Fruit fly (Drosophila melanogaster): ENCODE data around the gene osa.
A peak's percentile ranks its signal among the peaks of the same experiment; 100 is the strongest.

Gene osa

dm6 chr3R:17759773-17760476 is 41.8 kb upstream of the osa start (continued):
- TF ChIP-seq ase (GFP tag; IDR thresholded peaks at IDR 0.05), result no peak
- peak; percentile 32 for TF ChIP-seq mirr (GFP tag; optimal IDR thresholded peaks at IDR 0.05)
- TF ChIP-seq CG16815 (GFP tag; optimal IDR thresholded peaks at IDR 0.05), result no peak
- TF ChIP-seq sug (tag; optimal IDR thresholded peaks at IDR 0.05), result peak; percentile 83
- TF ChIP-seq CG4707 (GFP tag; optimal IDR thresholded peaks at IDR 0.05), result no peak
- no peak for TF ChIP-seq Blimp-1 (GFP tag; optimal IDR thresholded peaks at IDR 0.05)
- no peak for TF ChIP-seq unc-4 (GFP tag; IDR thresholded peaks at IDR 0.05; ENCODE audit: partially characterized antibody)
- TF ChIP-seq Fer3 (tag; optimal IDR thresholded peaks at IDR 0.05), result peak; percentile 13
- no peak for TF ChIP-seq CG3847 (GFP tag; IDR thresholded peaks at IDR 0.05)
- peak; percentile 49 for TF ChIP-seq CG10543 (GFP tag; optimal IDR thresholded peaks at IDR 0.05)
- no peak for TF ChIP-seq CG15073 (GFP tag; optimal IDR thresholded peaks at IDR 0.05)
- TF ChIP-seq gcm (GFP tag; optimal IDR thresholded peaks at IDR 0.05), result no peak
- no peak for TF ChIP-seq CG17186 (GFP tag; optimal IDR thresholded peaks at IDR 0.05)
- no peak for TF ChIP-seq CG43689 (GFP tag; IDR thresholded peaks at IDR 0.05)
- no peak for TF ChIP-seq CG34224 (GFP tag; IDR thresholded peaks at IDR 0.05; ENCODE audit: partially characterized antibody)
- TF ChIP-seq CG13424 (tag; optimal IDR thresholded peaks at IDR 0.05), result no peak
- no peak for TF ChIP-seq fd96Cb (tag; optimal IDR thresholded peaks at IDR 0.05)
- peak; percentile 57 for TF ChIP-seq Med (GFP tag)
- no peak for TF ChIP-seq bsh (GFP tag; optimal IDR thresholded peaks at IDR 0.05)
- no peak for TF ChIP-seq Atf6 (GFP tag; IDR thresholded peaks at IDR 0.05)
- peak; percentile 14 for TF ChIP-seq CG13296 (GFP tag; optimal IDR thresholded peaks at IDR 0.05)
- TF ChIP-seq gfzf (GFP tag; optimal IDR thresholded peaks at IDR 0.05), result no peak
- no peak for TF ChIP-seq CG3163 (GFP tag; optimal IDR thresholded peaks at IDR 0.05)
- peak; percentile 29 for TF ChIP-seq CG15514 (GFP tag; optimal IDR thresholded peaks at IDR 0.05)
- peak; percentile 49; the same call in 1 of the 2 replicates for TF ChIP-seq Ptx1 (GFP tag; IDR thresholded peaks at IDR 0.05)
- TF ChIP-seq CG13624 (GFP tag; optimal IDR thresholded peaks at IDR 0.05), result no peak
- peak; percentile 63 for TF ChIP-seq crol (GFP tag; IDR thresholded peaks at IDR 0.05)
- TF ChIP-seq CG3995 (GFP tag; optimal IDR thresholded peaks at IDR 0.05), result no peak
- TF ChIP-seq lab (GFP tag; optimal IDR thresholded peaks at IDR 0.05), result peak; percentile 67
- no peak for TF ChIP-seq toy (GFP tag; IDR thresholded peaks at IDR 0.05)
- TF ChIP-seq cwo (GFP tag; optimal IDR thresholded peaks at IDR 0.05), result peak; percentile 57
- TF ChIP-seq grau (tag; optimal IDR thresholded peaks at IDR 0.05), result no peak
- no peak for TF ChIP-seq slou (GFP tag; optimal IDR thresholded peaks at IDR 0.05)
- no peak for TF ChIP-seq CG14860 (GFP tag; IDR thresholded peaks at IDR 0.05; ENCODE audit: partially characterized antibody)
- TF ChIP-seq en (GFP tag; optimal IDR thresholded peaks at IDR 0.05), result no peak
- 0 out of 2 replicates have a peak, but pooled peaks have one; percentile 31 for TF ChIP-seq Rfx (GFP tag; IDR thresholded peaks at IDR 0.05)
- no peak for TF ChIP-seq Poxn (GFP tag; IDR thresholded peaks at IDR 0.05)
- TF ChIP-seq CG16779 (GFP tag; IDR thresholded peaks at IDR 0.05), result no peak
- TF ChIP-seq vnd (GFP tag; IDR thresholded peaks at IDR 0.05; ENCODE audit: partially characterized antibody), result peak; percentile 20; the same call in 1 of the 3 replicates
- TF ChIP-seq CG11560 (tag; IDR thresholded peaks at IDR 0.05), result no peak
- TF ChIP-seq CG7987 (GFP tag; optimal IDR thresholded peaks at IDR 0.05), result peak; percentile 4
- TF ChIP-seq CG11456 (GFP tag; IDR thresholded peaks at IDR 0.05), result 0 out of 3 replicates have a peak, but pooled peaks have one; percentile 56
- TF ChIP-seq CG13287 (GFP tag; IDR thresholded peaks at IDR 0.05; ENCODE audit: partially characterized antibody), result no peak
- TF ChIP-seq inv (GFP tag; IDR thresholded peaks at IDR 0.05; ENCODE audit: partially characterized antibody), result no peak
- TF ChIP-seq twi (tag; optimal IDR thresholded peaks at IDR 0.05), result no peak
- TF ChIP-seq C15 (GFP tag; IDR thresholded peaks at IDR 0.05), result no peak
- TF ChIP-seq CG3726 (GFP tag; IDR thresholded peaks at IDR 0.05), result no peak
- peak; percentile 2 for TF ChIP-seq HmgZ (tag; optimal IDR thresholded peaks at IDR 0.05)
- TF ChIP-seq CG8388 (GFP tag; optimal IDR thresholded peaks at IDR 0.05), result no peak
